Worm (Caenorhabditis elegans) whole organism, midembryonic: ENCODE data around the gene C25F6.1.

Experiments used
- T22C8.4 ChIP-seq: fragments of 200-800 bp; sonication (Bioruptor generic); IDR thresholded peaks from 2 replicates; pipeline ENCODE4 v1.3.6; 2022; ENCODE audit warnings: missing genetic modification characterization, missing compliant biosample characterization
- cog-1 ChIP-seq: sonication (generic microtip); optimal IDR thresholded peaks from 2 replicates; lab custom pipeline; 2016; ENCODE audit warnings: missing genetic modification characterization, missing compliant biosample characterization
- flt-1 ChIP-seq: fragments of 200-800 bp; sonication (Bioruptor generic); IDR thresholded peaks from 2 replicates; pipeline ENCODE4 v1.3.6; 2022; ENCODE audit warnings: missing genetic modification characterization, missing compliant biosample characterization
- klf-2 ChIP-seq: fragments of 200-800 bp; sonication (Bioruptor generic); conservative IDR thresholded peaks from 2 replicates; pipeline ENCODE4 v1.3.6; 2022; ENCODE audit warnings: missing genetic modification reagents, missing genetic modification characterization, missing compliant biosample characterization
- med-1 ChIP-seq: sonication (generic microtip); optimal IDR thresholded peaks from 2 replicates; lab custom pipeline; 2017; ENCODE audit warnings: missing genetic modification characterization, mild to moderate bottlenecking, missing compliant biosample characterization, antibody characterized with exemption, missing genetic modification reagents; ENCODE audit not compliant: insufficient read depth
- ref-1 ChIP-seq: fragments of 200-800 bp; sonication (Bioruptor generic); conservative IDR thresholded peaks from 2 replicates; pipeline ENCODE4 v1.3.6; 2022; ENCODE audit warnings: missing genetic modification reagents, missing genetic modification characterization, missing compliant biosample characterization
- tab-1 ChIP-seq: fragments of 200-800 bp; sonication (Bioruptor generic); IDR thresholded peaks from 2 replicates; pipeline ENCODE4 v1.3.6; 2022; ENCODE audit warnings: missing genetic modification characterization, missing compliant biosample characterization
- ztf-23 ChIP-seq: fragments of 200-800 bp; sonication (Bioruptor generic); IDR thresholded peaks from 2 replicates; pipeline ENCODE4 v1.3.6; 2022; ENCODE audit warnings: missing genetic modification reagents, missing genetic modification characterization, missing compliant biosample characterization
- ztf-29 ChIP-seq: fragments of 200-800 bp; sonication (Bioruptor generic); IDR thresholded peaks from 2 replicates; pipeline ENCODE4 v1.3.6; 2022; ENCODE audit warnings: missing genetic modification reagents, missing genetic modification characterization, missing compliant biosample characterization

DNA sequence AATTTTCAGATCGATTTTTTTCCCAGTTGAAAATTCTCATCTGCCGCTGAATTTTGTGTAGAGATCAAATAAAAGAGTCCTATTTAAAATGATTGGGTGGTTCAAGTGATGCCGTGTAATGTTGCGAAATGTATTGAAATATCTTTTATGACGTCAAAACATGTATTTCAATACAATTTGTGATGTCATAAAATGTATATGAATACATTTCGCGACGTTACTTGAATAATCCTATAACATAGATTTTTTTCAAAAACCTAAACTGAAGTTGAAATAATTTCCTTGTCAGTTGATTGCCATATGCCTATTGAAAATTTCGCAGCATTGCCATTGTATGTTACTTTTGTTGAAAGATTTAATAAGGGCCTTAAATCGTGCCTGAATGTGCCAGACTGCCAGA lies 3.3 kb downstream of the C25F6.1 start, which contains the start of gene F55D1.1:
- TF ChIP-seq klf-2 (GFP tag; lab: Robert Waterston, UW) (no peak), ref-1 (GFP tag; lab: Robert Waterston, UW) (no peak), T22C8.4 (GFP tag; lab: Robert Waterston, UW) (no peak), med-1 (no peak), tab-1 (GFP tag; lab: Robert Waterston, UW) (no peak), ztf-29 (no peak), cog-1 (tag; lab: Kevin White, UChicago) (no peak), ztf-23 (GFP tag; lab: Robert Waterston, UW) (no peak), flt-1 (GFP tag; lab: Robert Waterston, UW) (no peak)
